Fruit fly (Drosophila melanogaster): ENCODE measurements around the gene pxb.

dm6 chr3R:15692786-15693185, 26.8 kb downstream of the pxb start, which contains the start of gene CG31446:
- no peak for TF ChIP-seq CG8478 (optimal IDR thresholded peaks at IDR 0.05)
- no peak for TF ChIP-seq CTCF (optimal IDR thresholded peaks at IDR 0.05)
